Fruit fly (Drosophila melanogaster): ENCODE data around the gene CG42820.

DNA sequence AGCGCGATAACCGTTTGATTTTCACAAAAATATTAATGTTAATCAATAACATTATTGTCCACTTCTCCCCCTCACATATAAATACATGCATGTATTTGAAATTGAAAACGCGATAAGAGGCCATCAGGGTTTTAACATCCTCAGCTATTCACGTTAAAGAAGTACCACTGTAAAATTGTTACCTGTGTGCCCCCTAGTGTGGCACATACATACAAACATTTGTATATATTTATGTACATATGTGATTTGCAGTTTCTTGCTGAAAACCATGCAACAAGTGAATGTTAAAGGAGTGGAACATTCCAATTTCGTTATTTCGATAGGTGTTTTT is 29.3 kb downstream of the CG42820 start:
- no peak for TF ChIP-seq Eip78C (GFP tag)
- no peak for TF ChIP-seq Smox (GFP tag; optimal IDR thresholded peaks at IDR 0.05)
- no peak for TF ChIP-seq CG6854 (GFP tag; optimal IDR thresholded peaks at IDR 0.05)

Measured in whole organism, prepupa.